Worm (Caenorhabditis elegans) whole organism, late embryonic: ENCODE data around the gene clec-123.

Experiments used
- nhr-11 ChIP-seq: fragments of 150-350 bp; optimal IDR thresholded peaks from 2 replicates; lab custom pipeline; 2014; ENCODE audit warnings: missing biosample characterization, missing genetic modification characterization

The clec-123 gene

DNA sequence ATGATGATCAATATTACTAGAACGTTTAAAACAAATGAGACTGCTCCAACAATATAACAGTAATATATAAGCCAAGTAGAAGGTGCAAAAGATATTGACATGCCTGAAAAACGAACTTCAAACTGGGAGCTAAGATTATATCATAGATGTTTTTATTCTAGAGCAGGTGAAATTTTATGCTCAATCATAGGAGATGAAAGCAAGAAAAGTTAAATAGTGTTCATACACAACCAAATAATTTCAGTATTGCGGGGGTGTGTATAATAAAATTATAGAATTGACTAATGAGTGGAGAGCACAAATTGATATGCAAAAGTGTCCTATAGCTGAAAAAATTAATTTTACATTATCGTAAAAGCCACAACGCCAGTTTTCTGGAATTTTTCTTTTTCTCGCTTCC is 45.0 kb downstream of the clec-123 start, which contains the start of gene sri-34:
sri-34 (minus strand) TSS at position 101 of the 400 bp plus-strand sequence.
- TF ChIP-seq nhr-11 (tag; lab: Kevin White, UChicago): no peak
